Worm (Caenorhabditis elegans) whole organism, L1 larva: Measurements from ENCODE around the gene str-43.

Experiments
- ets-5 ChIP-seq: fragments of 200-800 bp; sonication (Bioruptor generic); IDR thresholded peaks from 2 replicates; pipeline ENCODE4 v1.3.6; 2022; ENCODE audit warnings: missing genetic modification characterization, missing compliant biosample characterization
- snpc-4 ChIP-seq: fragments of 150-350 bp; optimal IDR thresholded peaks from 2 replicates; lab custom pipeline; 2014; ENCODE audit warnings: missing biosample characterization, missing genetic modification characterization
- unc-130 ChIP-seq: fragments of 150-350 bp; optimal IDR thresholded peaks from 2 replicates; lab custom pipeline; 2017; ENCODE audit warnings: missing biosample characterization, missing genetic modification characterization, inconsistent platforms
- unc-62 ChIP-seq: fragments of 150-350 bp; optimal IDR thresholded peaks from 2 replicates; lab custom pipeline; 2014; ENCODE audit warnings: missing biosample characterization, missing genetic modification reagents, missing genetic modification characterization

DNA sequence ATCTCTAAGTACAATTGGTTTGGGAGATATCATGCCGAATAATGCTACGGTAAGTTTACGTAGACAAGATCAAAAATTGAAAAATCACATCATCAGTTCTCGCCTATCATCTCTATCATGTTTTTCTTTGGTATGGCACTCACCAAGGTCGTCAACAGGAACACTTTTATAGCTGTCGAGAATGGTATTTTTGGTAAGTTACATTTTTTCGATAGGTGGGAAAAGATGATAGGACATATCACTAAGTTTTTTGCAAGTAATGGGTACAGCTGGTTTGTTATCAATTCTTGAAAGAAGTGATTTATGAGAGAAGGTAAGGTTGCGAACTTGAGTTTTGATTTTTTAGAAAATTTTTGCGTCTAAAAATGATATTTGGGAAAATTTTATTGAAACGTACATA, 44.0 kb downstream of the str-43 start:
- TF ChIP-seq unc-130 (no peak), ets-5 (GFP tag; lab: Robert Waterston, UW) (no peak), snpc-4 (no peak), unc-62 (GFP tag; lab: Kevin White, UChicago) (no peak)
